Fruit fly (Drosophila melanogaster): Measurements from ENCODE around the gene CG33689.

Gene CG33689

dm6 chr3L:16166217-16166997, 33.6 kb upstream of the CG33689 start (continued):
- TF ChIP-seq cad (GFP tag; optimal IDR thresholded peaks at IDR 0.05) = no peak
- TF ChIP-seq CG1024 (GFP tag; IDR thresholded peaks at IDR 0.05) = no peak
- TF ChIP-seq CG43689 (GFP tag; IDR thresholded peaks at IDR 0.05) = no peak
- no peak for TF ChIP-seq psq (GFP tag; optimal IDR thresholded peaks at IDR 0.05)
- 0 out of 2 replicates have a peak, but pooled peaks have one; percentile 37 for TF ChIP-seq sna (GFP tag; IDR thresholded peaks at IDR 0.05; ENCODE audit: partially characterized antibody)
- TF ChIP-seq trem (tag; optimal IDR thresholded peaks at IDR 0.05) = no peak
- no peak for TF ChIP-seq caup (GFP tag; optimal IDR thresholded peaks at IDR 0.05; ENCODE audit: severe bottlenecking)
- no peak for TF ChIP-seq sc (optimal IDR thresholded peaks at IDR 0.05)
- TF ChIP-seq sc (GFP tag; optimal IDR thresholded peaks at IDR 0.05) = no peak
- TF ChIP-seq NfI (GFP tag; optimal IDR thresholded peaks at IDR 0.05) = no peak
- TF ChIP-seq CG3995 (GFP tag; optimal IDR thresholded peaks at IDR 0.05) = no peak
- no peak for TF ChIP-seq bcd (GFP tag; optimal IDR thresholded peaks at IDR 0.05)
- TF ChIP-seq Vsx1 (GFP tag; optimal IDR thresholded peaks at IDR 0.05) = no peak
- TF ChIP-seq sd (tag; optimal IDR thresholded peaks at IDR 0.05) = peak; percentile 27
- no peak for TF ChIP-seq cg (GFP tag; optimal IDR thresholded peaks at IDR 0.05)
- no peak for TF ChIP-seq E2f1 (GFP tag; IDR thresholded peaks at IDR 0.05)
- TF ChIP-seq fru (optimal IDR thresholded peaks at IDR 0.05) = no peak
- no peak for TF ChIP-seq tin (GFP tag; optimal IDR thresholded peaks at IDR 0.05)
- TF ChIP-seq sqz (GFP tag; optimal IDR thresholded peaks at IDR 0.05) = peak; percentile 82
- TF ChIP-seq CG11398 (GFP tag; optimal IDR thresholded peaks at IDR 0.05) = no peak
- no peak for TF ChIP-seq CG9876 (GFP tag; optimal IDR thresholded peaks at IDR 0.05)
- no peak for TF ChIP-seq Oaz (GFP tag; IDR thresholded peaks at IDR 0.05)
- no peak for TF ChIP-seq grau (tag; optimal IDR thresholded peaks at IDR 0.05)
- TF ChIP-seq odd (GFP tag; optimal IDR thresholded peaks at IDR 0.05) = no peak
- no peak for TF ChIP-seq Mrtf (GFP tag; IDR thresholded peaks at IDR 0.05)
- TF ChIP-seq C15 (GFP tag; IDR thresholded peaks at IDR 0.05) = no peak
- TF ChIP-seq CG15073 (GFP tag; optimal IDR thresholded peaks at IDR 0.05) = no peak
- TF ChIP-seq ATbp (GFP tag; optimal IDR thresholded peaks at IDR 0.05) = peak; percentile 30
- TF ChIP-seq Fer3 (tag; optimal IDR thresholded peaks at IDR 0.05) = no peak
- TF ChIP-seq CG2889 (GFP tag; IDR thresholded peaks at IDR 0.05) = no peak
- TF ChIP-seq CG15601 (tag; optimal IDR thresholded peaks at IDR 0.05) = no peak
- no peak for TF ChIP-seq gt (GFP tag; IDR thresholded peaks at IDR 0.05)
- no peak for TF ChIP-seq ham (GFP tag; IDR thresholded peaks at IDR 0.05)
- no peak for TF ChIP-seq Myb (GFP tag; optimal IDR thresholded peaks at IDR 0.05)
- TF ChIP-seq sens (GFP tag) = no peak
- TF ChIP-seq Lpt (GFP tag; optimal IDR thresholded peaks at IDR 0.05) = no peak
- TF ChIP-seq CG6683 (GFP tag; optimal IDR thresholded peaks at IDR 0.05) = no peak
- no peak for TF ChIP-seq CG11723 (GFP tag; optimal IDR thresholded peaks at IDR 0.05)
- 0 out of 2 replicates have a peak, but pooled peaks have one; percentile 23 for TF ChIP-seq toy (GFP tag; IDR thresholded peaks at IDR 0.05)
- no peak for TF ChIP-seq HLH4C (GFP tag; IDR thresholded peaks at IDR 0.05; ENCODE audit: partially characterized antibody)
- TF ChIP-seq Mes4 (GFP tag; optimal IDR thresholded peaks at IDR 0.05) = no peak
- no peak for TF ChIP-seq CG10565 (GFP tag; optimal IDR thresholded peaks at IDR 0.05)
- no peak for TF ChIP-seq CG34376 (GFP tag; optimal IDR thresholded peaks at IDR 0.05)
- TF ChIP-seq CG4854 (GFP tag; optimal IDR thresholded peaks at IDR 0.05) = no peak
- no peak for TF ChIP-seq Hmx (GFP tag; optimal IDR thresholded peaks at IDR 0.05)
- TF ChIP-seq CG1602 (GFP tag; optimal IDR thresholded peaks at IDR 0.05) = no peak
- no peak for TF ChIP-seq CG4328 (GFP tag; optimal IDR thresholded peaks at IDR 0.05)
- no peak for TF ChIP-seq bsh (GFP tag; optimal IDR thresholded peaks at IDR 0.05)
- peak; percentile 45 for TF ChIP-seq cwo (GFP tag; optimal IDR thresholded peaks at IDR 0.05)
- TF ChIP-seq CG10209 (GFP tag; optimal IDR thresholded peaks at IDR 0.05) = no peak
- peak; percentile 62; the same call in 2 of the 3 replicates for TF ChIP-seq otp (GFP tag; IDR thresholded peaks at IDR 0.05)
